Worm (Caenorhabditis elegans): ENCODE data around the gene fbxa-202.

fbxa-202 gene

ce11 chrV:6321733-6322198 is 5.3 kb upstream of the fbxa-202 start, which contains the start of gene T28C12.15:
Gene T28C12.15 (minus strand): TSS chrV:6321783.
- TF ChIP-seq C34B4.2 (tag; optimal IDR thresholded peaks at IDR 0.05): no peak
- TF ChIP-seq ceh-88 (GFP tag; IDR thresholded peaks at IDR 0.05): no peak
- no peak for TF ChIP-seq tlp-1 (tag; optimal IDR thresholded peaks at IDR 0.05)
- peak; percentile 64; the same call in 1 of the 2 replicates for TF ChIP-seq grh-1 (GFP tag; IDR thresholded peaks at IDR 0.05)
- no peak for TF ChIP-seq hlh-4 (tag; optimal IDR thresholded peaks at IDR 0.05)
- TF ChIP-seq ceh-82 (tag; optimal IDR thresholded peaks at IDR 0.05): no peak
- no peak for TF ChIP-seq F16B12.6 (tag; optimal IDR thresholded peaks at IDR 0.05)
- peak; percentile 33 for TF ChIP-seq lin-14 (GFP tag; optimal IDR thresholded peaks at IDR 0.05)
- TF ChIP-seq isw-1 (GFP tag; IDR thresholded peaks at IDR 0.05): no peak
- no peak for TF ChIP-seq hlh-17 (GFP tag; optimal IDR thresholded peaks at IDR 0.05; ENCODE audit: borderline replicate concordance)
- TF ChIP-seq nhr-85 (tag): peak; percentile 78
- TF ChIP-seq zag-1 (tag; optimal IDR thresholded peaks at IDR 0.05): no peak
- TF ChIP-seq C16A3.4 (tag; optimal IDR thresholded peaks at IDR 0.05): no peak
- no peak for TF ChIP-seq nhr-11 (tag; optimal IDR thresholded peaks at IDR 0.05)
- no peak for TF ChIP-seq C04F5.9 (tag; optimal IDR thresholded peaks at IDR 0.05)
- TF ChIP-seq fkh-4 (tag; optimal IDR thresholded peaks at IDR 0.05; ENCODE audit: borderline replicate concordance): no peak
- no peak for TF ChIP-seq unc-86 (tag; optimal IDR thresholded peaks at IDR 0.05)
- TF ChIP-seq nhr-20 (tag; optimal IDR thresholded peaks at IDR 0.05): peak; percentile 59
- no peak for TF ChIP-seq elt-3 (tag; optimal IDR thresholded peaks at IDR 0.05)
- TF ChIP-seq skn-1 (tag; optimal IDR thresholded peaks at IDR 0.05): no peak
- no peak for TF ChIP-seq swsn-7 (tag; optimal IDR thresholded peaks at IDR 0.05)
- TF ChIP-seq xbp-1 (tag; optimal IDR thresholded peaks at IDR 0.05): no peak
- TF ChIP-seq efl-3 (GFP tag; optimal IDR thresholded peaks at IDR 0.05): no peak
- no peak for TF ChIP-seq dpl-1 (GFP tag; optimal IDR thresholded peaks at IDR 0.05)
- no peak for TF ChIP-seq pqm-1 (tag; optimal IDR thresholded peaks at IDR 0.05)
- TF ChIP-seq ama-1 (optimal IDR thresholded peaks at IDR 0.05): no peak
- no peak for TF ChIP-seq nhr-28 (tag; optimal IDR thresholded peaks at IDR 0.05)
- TF ChIP-seq pax-3 (tag; optimal IDR thresholded peaks at IDR 0.05): no peak
- TF ChIP-seq nhr-71 (tag; optimal IDR thresholded peaks at IDR 0.05): peak; percentile 28
- no peak for TF ChIP-seq nhr-77 (tag; optimal IDR thresholded peaks at IDR 0.05)
- TF ChIP-seq dsc-1 (tag; optimal IDR thresholded peaks at IDR 0.05): no peak
- TF ChIP-seq elt-2 (tag; optimal IDR thresholded peaks at IDR 0.05): no peak
- TF ChIP-seq ztf-11 (tag; optimal IDR thresholded peaks at IDR 0.05): no peak
- TF ChIP-seq mef-2 (tag; optimal IDR thresholded peaks at IDR 0.05): no peak
- TF ChIP-seq snu-23 (GFP tag; optimal IDR thresholded peaks at IDR 0.05): peak; percentile 39
- no peak for TF ChIP-seq fos-1 (tag; optimal IDR thresholded peaks at IDR 0.05)
- no peak for TF ChIP-seq egl-13 (tag; optimal IDR thresholded peaks at IDR 0.05)
- no peak for TF ChIP-seq nhr-237 (tag; optimal IDR thresholded peaks at IDR 0.05)
- no peak for TF ChIP-seq hpl-2 (GFP tag; optimal IDR thresholded peaks at IDR 0.05)
- TF ChIP-seq blmp-1 (tag; optimal IDR thresholded peaks at IDR 0.05): peak; percentile 53
- TF ChIP-seq mdl-1 (tag; optimal IDR thresholded peaks at IDR 0.05): no peak
- no peak for TF ChIP-seq sptf-1 (tag; optimal IDR thresholded peaks at IDR 0.05)
- no peak for TF ChIP-seq fkh-10 (GFP tag; optimal IDR thresholded peaks at IDR 0.05)
- no peak for TF ChIP-seq snpc-4 (tag; optimal IDR thresholded peaks at IDR 0.05)
- TF ChIP-seq mep-1 (tag; optimal IDR thresholded peaks at IDR 0.05): no peak
- no peak for TF ChIP-seq ceh-63 (GFP tag; optimal IDR thresholded peaks at IDR 0.05)
- TF ChIP-seq ztf-4 (tag; optimal IDR thresholded peaks at IDR 0.05): no peak
- no peak for TF ChIP-seq sup-37 (GFP tag; optimal IDR thresholded peaks at IDR 0.05)
- TF ChIP-seq tbx-2 (tag; optimal IDR thresholded peaks at IDR 0.05): no peak
- no peak for TF ChIP-seq nhr-47 (tag; optimal IDR thresholded peaks at IDR 0.05)
- no peak for TF ChIP-seq pag-3 (tag; optimal IDR thresholded peaks at IDR 0.05; ENCODE audit: borderline replicate concordance, insufficient read depth)
- no peak for TF ChIP-seq fkh-8 (tag; optimal IDR thresholded peaks at IDR 0.05)

Measured in whole organism, L1 larva.